Worm (Caenorhabditis elegans) whole organism, L3 larva: Measurements from ENCODE around the gene F37B12.1.

Source experiments
- ZK546.5 ChIP-seq: sonication (generic microtip); optimal IDR thresholded peaks from 2 replicates; lab custom pipeline; 2017; ENCODE audit warnings: missing biosample characterization, missing genetic modification characterization
- ceh-82 ChIP-seq: fragments of 150-350 bp; optimal IDR thresholded peaks from 2 replicates; lab custom pipeline; 2014; ENCODE audit warnings: missing biosample characterization, missing genetic modification characterization
- daf-12 ChIP-seq: fragments of 150-350 bp; optimal IDR thresholded peaks from 2 replicates; lab custom pipeline; 2014; ENCODE audit warnings: missing biosample characterization, missing genetic modification reagents, missing genetic modification characterization
- fos-1 ChIP-seq: fragments of 150-350 bp; optimal IDR thresholded peaks from 2 replicates; lab custom pipeline; 2014; ENCODE audit warnings: missing biosample characterization, missing genetic modification characterization
- lin-39 ChIP-seq: fragments of 150-350 bp; optimal IDR thresholded peaks from 2 replicates; lab custom pipeline; 2018; ENCODE audit warnings: missing biosample characterization, missing genetic modification reagents, missing genetic modification characterization
- nhr-12 ChIP-seq: fragments of 150-350 bp; optimal IDR thresholded peaks from 2 replicates; lab custom pipeline; 2014; ENCODE audit warnings: missing biosample characterization, missing genetic modification characterization
- nhr-76 ChIP-seq: fragments of 150-350 bp; sonication (generic microtip); optimal IDR thresholded peaks from 5 replicates; lab custom pipeline; 2014; ENCODE audit warnings: missing biosample characterization, missing genetic modification characterization
- snpc-4 ChIP-seq: fragments of 150-350 bp; optimal IDR thresholded peaks from 2 replicates; lab custom pipeline; 2014; ENCODE audit warnings: missing biosample characterization, missing genetic modification characterization
- tbx-2 ChIP-seq: sonication (generic microtip); optimal IDR thresholded peaks from 2 replicates; lab custom pipeline; 2016; ENCODE audit warnings: mild to moderate bottlenecking, missing genetic modification characterization, missing compliant biosample characterization
- zag-1 ChIP-seq: fragments of 150-350 bp; optimal IDR thresholded peaks from 2 replicates; lab custom pipeline; 2014; ENCODE audit warnings: missing biosample characterization, missing genetic modification characterization

- TF ChIP-seq zag-1 (tag; lab: Kevin White, UChicago) = no peak
- no peak for TF ChIP-seq tbx-2 (tag; lab: Kevin White, UChicago)
- no peak for TF ChIP-seq ceh-82 (tag; lab: Kevin White, UChicago)
- TF ChIP-seq ZK546.5 (tag; lab: Kevin White, UChicago) = no peak
- TF ChIP-seq nhr-76 = no peak
- TF ChIP-seq daf-12 = no peak
- no peak for TF ChIP-seq lin-39 (tag; lab: Kevin White, UChicago)
- no peak for TF ChIP-seq nhr-12
- TF ChIP-seq snpc-4 (tag; lab: Kevin White, UChicago) = no peak
- TF ChIP-seq fos-1 (tag; lab: Kevin White, UChicago) = no peak
Observed at ce11 chrII:9029218-9029672, at the start of gene F37B12.1.
